Worm (Caenorhabditis elegans) whole organism, young adult: Measurements from ENCODE around the gene Y69A2AR.28.

Experiments used
- B0261.1 ChIP-seq: sonication (generic microtip); optimal IDR thresholded peaks from 2 replicates; lab custom pipeline; 2016; ENCODE audit warnings: mild to moderate bottlenecking, missing genetic modification characterization, moderate library complexity, missing compliant biosample characterization
- B0336.3 ChIP-seq: fragments of 200-800 bp; sonication (Bioruptor generic); IDR thresholded peaks from 2 replicates; pipeline ENCODE4 v1.3.6; 2022; ENCODE audit warnings: missing genetic modification characterization, missing compliant biosample characterization
- D2030.7 ChIP-seq: fragments of 200-800 bp; sonication (Bioruptor generic); IDR thresholded peaks from 2 replicates; pipeline ENCODE4 v1.3.6; 2022; ENCODE audit warnings: missing genetic modification reagents, missing genetic modification characterization, missing compliant biosample characterization
- F10E7.11 ChIP-seq: sonication (generic microtip); optimal IDR thresholded peaks from 2 replicates; lab custom pipeline; 2017; ENCODE audit warnings: mild to moderate bottlenecking, missing genetic modification characterization, moderate library complexity, missing compliant biosample characterization
- F23B12.7 ChIP-seq: sonication (generic microtip); optimal IDR thresholded peaks from 2 replicates; lab custom pipeline; 2017; ENCODE audit warnings: missing genetic modification characterization, mild to moderate bottlenecking, missing compliant biosample characterization, antibody characterized with exemption, moderate library complexity; ENCODE audit not compliant: insufficient read depth
- F55B11.4 ChIP-seq: sonication (generic microtip); optimal IDR thresholded peaks from 2 replicates; lab custom pipeline; 2016; ENCODE audit warnings: missing compliant biosample characterization, missing genetic modification characterization, borderline replicate concordance; ENCODE audit not compliant: insufficient read depth
- K11D2.4 ChIP-seq: fragments of 200-800 bp; sonication (Bioruptor generic); IDR thresholded peaks from 2 replicates; pipeline ENCODE4 v1.3.6; 2022; ENCODE audit warnings: missing genetic modification reagents, missing genetic modification characterization, missing compliant biosample characterization
- K12H6.12 ChIP-seq: fragments of 200-800 bp; sonication (Bioruptor generic); optimal IDR thresholded peaks from 2 replicates; lab custom pipeline; 2018; ENCODE audit warnings: mild to moderate bottlenecking, missing genetic modification characterization, missing compliant biosample characterization
- Y53F4B.3 ChIP-seq: fragments of 200-800 bp; sonication (Bioruptor generic); IDR thresholded peaks from 2 replicates; pipeline ENCODE4 v1.3.6; 2022; ENCODE audit warnings: missing genetic modification reagents, missing genetic modification characterization, missing compliant biosample characterization
- Y53G8AR.9 ChIP-seq: fragments of 200-800 bp; sonication (Bioruptor generic); conservative IDR thresholded peaks from 2 replicates; pipeline ENCODE4 v1.3.6; 2022; ENCODE audit warnings: missing genetic modification reagents, missing genetic modification characterization, missing compliant biosample characterization
- Y67H2A.10 ChIP-seq: fragments of 200-800 bp; sonication (Bioruptor generic); conservative IDR thresholded peaks from 2 replicates; pipeline ENCODE4 v1.3.6; 2022; ENCODE audit warnings: missing genetic modification reagents, missing genetic modification characterization, missing compliant biosample characterization
- athp-1 ChIP-seq: sonication (generic microtip); optimal IDR thresholded peaks from 2 replicates; lab custom pipeline; 2017; ENCODE audit warnings: mild to moderate bottlenecking, missing genetic modification characterization, missing compliant biosample characterization
- cebp-1 ChIP-seq, 2 experiments: fragments of 200-800 bp in 1 of 2; sonication (Bioruptor generic) in 1 of 2; sonication (generic microtip) in 1 of 2; IDR thresholded peaks in 1 of 2; optimal IDR thresholded peaks in 1 of 2; 2 replicates each; pipeline versions ENCODE4 v1.3.6 to Lab custom; 2017 to 2022; ENCODE audit warnings: missing compliant biosample characterization in 2 of 2, missing genetic modification characterization in 2 of 2, mild to moderate bottlenecking in 1 of 2, missing genetic modification reagents in 1 of 2, moderate library complexity in 1 of 2
- ceh-79 ChIP-seq: sonication (generic microtip); optimal IDR thresholded peaks from 2 replicates; lab custom pipeline; 2017; ENCODE audit warnings: mild to moderate bottlenecking, missing genetic modification characterization, missing compliant biosample characterization
- chd-7 ChIP-seq: sonication (generic microtip); optimal IDR thresholded peaks from 2 replicates; lab custom pipeline; 2016; ENCODE audit warnings: mild to moderate bottlenecking, missing genetic modification characterization, moderate library complexity, missing compliant biosample characterization
- die-1 ChIP-seq: sonication (generic microtip); optimal IDR thresholded peaks from 2 replicates; lab custom pipeline; 2016; ENCODE audit warnings: missing genotype, mild to moderate bottlenecking, missing genetic modification characterization, missing compliant biosample characterization
- dpl-1 ChIP-seq: fragments of 150-350 bp; optimal IDR thresholded peaks from 2 replicates; lab custom pipeline; 2014; ENCODE audit warnings: missing biosample characterization, missing genetic modification reagents, missing genetic modification characterization
- hlh-12 ChIP-seq: sonication (generic microtip); optimal IDR thresholded peaks from 2 replicates; lab custom pipeline; 2016; ENCODE audit warnings: missing genetic modification characterization, missing compliant biosample characterization
- hlh-26 ChIP-seq: fragments of 200-800 bp; sonication (Bioruptor generic); conservative IDR thresholded peaks from 2 replicates; pipeline ENCODE4 v1.3.6; 2022; ENCODE audit warnings: missing genetic modification reagents, missing genetic modification characterization, missing compliant biosample characterization
- hmg-1.2 ChIP-seq: fragments of 200-800 bp; sonication (Bioruptor generic); IDR thresholded peaks from 2 replicates; pipeline ENCODE4 v1.3.6; 2022; ENCODE audit warnings: missing genetic modification reagents, missing genetic modification characterization, missing compliant biosample characterization
- hsf-1 ChIP-seq: fragments of 200-800 bp; sonication (Bioruptor generic); IDR thresholded peaks from 2 replicates; pipeline ENCODE4 v1.3.6; 2022; ENCODE audit warnings: missing genetic modification reagents, missing genetic modification characterization, missing compliant biosample characterization
- let-526 ChIP-seq: fragments of 200-800 bp; sonication (Bioruptor generic); IDR thresholded peaks from 2 replicates; pipeline ENCODE4 v1.3.6; 2022; ENCODE audit warnings: missing genetic modification reagents, missing genetic modification characterization, missing compliant biosample characterization
- lin-26 ChIP-seq: fragments of 200-800 bp; sonication (Bioruptor generic); IDR thresholded peaks from 2 replicates; pipeline ENCODE4 v1.3.6; 2022; ENCODE audit warnings: missing genetic modification reagents, missing genetic modification characterization, missing compliant biosample characterization
- lin-35 ChIP-seq, 3 experiments: fragments of 150-350 bp in 2 of 3; sonication (generic microtip) in 1 of 3; optimal IDR thresholded peaks; 2 replicates each; lab custom pipeline; 2014 to 2018; ENCODE audit warnings: missing biosample characterization in 3 of 3, missing genetic modification characterization in 3 of 3, missing genetic modification reagents in 3 of 3
- lin-54 ChIP-seq: fragments of 200-800 bp; sonication (Bioruptor generic); optimal IDR thresholded peaks from 2 replicates; lab custom pipeline; 2018; ENCODE audit warnings: mild to moderate bottlenecking, missing genetic modification characterization, missing compliant biosample characterization
- lir-1 ChIP-seq: fragments of 200-800 bp; sonication (Bioruptor generic); conservative IDR thresholded peaks from 2 replicates; pipeline ENCODE4 v1.3.6; 2022; ENCODE audit warnings: missing genetic modification reagents, missing genetic modification characterization, missing compliant biosample characterization
- madf-3 ChIP-seq: fragments of 200-800 bp; sonication (Bioruptor generic); IDR thresholded peaks from 2 replicates; pipeline ENCODE4 v1.3.6; 2022; ENCODE audit warnings: missing genetic modification reagents, missing genetic modification characterization, missing compliant biosample characterization
- madf-6 ChIP-seq: fragments of 200-800 bp; sonication (Bioruptor generic); IDR thresholded peaks from 2 replicates; pipeline ENCODE4 v1.3.6; 2022; ENCODE audit warnings: missing genetic modification reagents, missing genetic modification characterization, missing compliant biosample characterization
- mes-4 ChIP-seq: sonication (generic microtip); optimal IDR thresholded peaks from 2 replicates; lab custom pipeline; 2016; ENCODE audit warnings: missing genotype, missing genetic modification characterization, missing compliant biosample characterization
- nhr-120 ChIP-seq: fragments of 200-800 bp; sonication (Bioruptor generic); IDR thresholded peaks from 2 replicates; pipeline ENCODE4 v1.3.6; 2022; ENCODE audit warnings: missing genetic modification characterization, missing compliant biosample characterization
- nhr-27 ChIP-seq: fragments of 200-800 bp; sonication (Bioruptor generic); optimal IDR thresholded peaks from 2 replicates; lab custom pipeline; 2018; ENCODE audit warnings: mild to moderate bottlenecking, missing genetic modification characterization, moderate library complexity, missing compliant biosample characterization
- rec-8 ChIP-seq, 2 experiments: sonication (generic microtip); optimal IDR thresholded peaks; 2 replicates each; lab custom pipeline; 2016; ENCODE audit warnings: mild to moderate bottlenecking in 2 of 2, missing genetic modification characterization in 2 of 2, missing genetic modification reagents in 2 of 2, missing genotype in 2 of 2, missing biosample characterization in 1 of 2, missing compliant biosample characterization in 1 of 2, moderate library complexity in 1 of 2
- repo-1 ChIP-seq: sonication (generic microtip); optimal IDR thresholded peaks from 2 replicates; lab custom pipeline; 2017; ENCODE audit warnings: mild to moderate bottlenecking, missing genetic modification characterization, missing compliant biosample characterization
- rpc-1 ChIP-seq, 2 experiments: fragments of 150-350 bp in 1 of 2; sonication (generic microtip) in 1 of 2; optimal IDR thresholded peaks; 2 replicates each; lab custom pipeline; 2014 to 2018; ENCODE audit warnings: missing biosample characterization in 1 of 2, missing genetic modification characterization in 1 of 2, missing genetic modification reagents in 1 of 2, missing genotype in 1 of 2
- snpc-1.1 ChIP-seq: sonication (generic microtip); optimal IDR thresholded peaks from 2 replicates; lab custom pipeline; 2017; ENCODE audit warnings: missing genetic modification characterization, mild to moderate bottlenecking, missing compliant biosample characterization, antibody characterized with exemption, moderate library complexity, missing genotype, missing genetic modification reagents; ENCODE audit not compliant: insufficient read depth
- snpc-3.4 ChIP-seq: sonication (generic microtip); optimal IDR thresholded peaks from 2 replicates; lab custom pipeline; 2017; ENCODE audit warnings: missing genetic modification characterization, mild to moderate bottlenecking, missing compliant biosample characterization, antibody characterized with exemption, moderate library complexity, missing genotype, missing genetic modification reagents
- snpc-4 ChIP-seq, 5 experiments: fragments of 150-350 bp in 1 of 5; sonication (generic microtip) in 4 of 5; optimal IDR thresholded peaks; 2 replicates each; lab custom pipeline; 2014 to 2018; ENCODE audit warnings: missing genetic modification characterization in 5 of 5, missing biosample characterization in 3 of 5, antibody characterized with exemption in 2 of 5, mild to moderate bottlenecking in 2 of 5, missing compliant biosample characterization in 2 of 5, missing genotype in 2 of 5, moderate library complexity in 2 of 5, missing genetic modification reagents in 1 of 5
- sptf-2 ChIP-seq: fragments of 200-800 bp; sonication (Bioruptor generic); optimal IDR thresholded peaks from 2 replicates; lab custom pipeline; 2018; ENCODE audit warnings: mild to moderate bottlenecking, missing genetic modification characterization, missing compliant biosample characterization
- xnd-1 ChIP-seq: sonication (generic microtip); optimal IDR thresholded peaks from 2 replicates; lab custom pipeline; 2016; ENCODE audit warnings: missing genotype, missing genetic modification reagents, missing genetic modification characterization, missing compliant biosample characterization
- zfh-2 ChIP-seq: fragments of 200-800 bp; sonication (Bioruptor generic); conservative IDR thresholded peaks from 2 replicates; pipeline ENCODE4 v1.3.6; 2022; ENCODE audit warnings: missing genetic modification reagents, missing genetic modification characterization, missing compliant biosample characterization
- ztf-18 ChIP-seq: sonication (generic microtip); optimal IDR thresholded peaks from 2 replicates; lab custom pipeline; 2016; ENCODE audit warnings: missing genotype, mild to moderate bottlenecking, missing genetic modification characterization, missing compliant biosample characterization
- ztf-22 ChIP-seq: fragments of 200-800 bp; sonication (Bioruptor generic); optimal IDR thresholded peaks from 2 replicates; lab custom pipeline; 2018; ENCODE audit warnings: mild to moderate bottlenecking, missing genetic modification characterization, moderate library complexity, missing compliant biosample characterization
- ztf-26 ChIP-seq: sonication (generic microtip); optimal IDR thresholded peaks from 2 replicates; lab custom pipeline; 2017; ENCODE audit warnings: missing genetic modification characterization, missing compliant biosample characterization
- ztf-6 ChIP-seq: fragments of 200-800 bp; sonication (Bioruptor generic); IDR thresholded peaks from 2 replicates; pipeline ENCODE4 v1.3.6; 2022; ENCODE audit warnings: missing genetic modification reagents, missing genetic modification characterization, missing compliant biosample characterization

Y69A2AR.28 gene

DNA sequence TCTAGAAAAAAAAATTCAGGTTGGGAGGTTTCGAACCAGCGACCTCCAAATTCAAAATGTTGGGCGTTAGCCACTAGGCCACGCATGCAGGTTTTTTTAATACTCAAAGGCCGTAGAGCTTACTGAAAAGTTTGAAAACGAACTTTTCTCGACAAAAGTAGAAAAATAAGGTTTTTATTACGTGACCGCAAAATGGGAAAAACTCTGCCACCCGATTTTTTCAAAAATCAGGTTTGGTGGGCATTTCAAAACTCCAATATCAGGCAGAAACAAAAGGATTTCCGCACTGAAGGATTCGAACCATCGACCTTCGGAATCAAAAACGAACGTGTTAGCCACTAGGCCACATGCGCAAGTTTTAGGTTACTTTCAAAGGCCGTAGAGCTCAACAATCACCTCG is 45.9 kb upstream of the Y69A2AR.28 start (continued):
- TF ChIP-seq ceh-79 (tag; lab: Kevin White, UChicago) (peak; percentile 49), madf-3 (GFP tag; lab: Robert Waterston, UW) (peak; percentile 34; the same call in 1 of the 2 replicates), die-1 (tag; lab: Kevin White, UChicago) (peak; percentile 65), chd-7 (peak; percentile 42), xnd-1 (tag; lab: Kevin White, UChicago) (peak; percentile 7), B0336.3 (GFP tag; lab: Robert Waterston, UW) (peak; percentile 14; the same call in 1 of the 2 replicates), ztf-22 (GFP tag; lab: Kevin White, UChicago) (no peak), snpc-3.4 (tag; lab: Kevin White, UChicago) (peak; percentile 82), repo-1 (tag; lab: Kevin White, UChicago) (peak; percentile 41), lin-35 (GFP tag; optimal IDR thresholded peaks at IDR 0.05; lab: Kevin White, UChicago) (peak in 1 of 3 experiments; percentile 39), hlh-12 (tag; lab: Kevin White, UChicago) (no peak), ztf-18 (peak; percentile 74), Y67H2A.10 (GFP tag; lab: Robert Waterston, UW) (no peak), K12H6.12 (tag; lab: Kevin White, UChicago) (no peak), nhr-120 (GFP tag; lab: Robert Waterston, UW) (no peak), athp-1 (tag; lab: Kevin White, UChicago) (peak; percentile 32)

ce11 chrIV:2657307-2657706 is 44.4 kb upstream of the Y69A2AR.28 start:
- no peak for TF ChIP-seq F55B11.4
- no peak for TF ChIP-seq hlh-26 (GFP tag; lab: Robert Waterston, UW)
- TF ChIP-seq let-526 (GFP tag; lab: Robert Waterston, UW) = no peak
- TF ChIP-seq F10E7.11 (tag; lab: Kevin White, UChicago) = no peak
- TF ChIP-seq dpl-1 (GFP tag; lab: Kevin White, UChicago) = no peak
- no peak for TF ChIP-seq lin-35 (GFP tag; optimal IDR thresholded peaks at IDR 0.05; lab: Kevin White, UChicago)
- TF ChIP-seq rec-8 (tag; optimal IDR thresholded peaks at IDR 0.05; lab: Kevin White, UChicago) = peak; percentile 66 to 90
- TF ChIP-seq sptf-2 = peak; percentile 42
- TF ChIP-seq lin-54 (GFP tag; lab: Kevin White, UChicago) = peak; percentile 52
- peak; percentile 46 for TF ChIP-seq chd-7
- peak; percentile 23 for TF ChIP-seq snpc-4 (GFP tag; optimal IDR thresholded peaks at IDR 0.05; lab: Kevin White, UChicago)
- peak in 3 of 4 experiments; percentile 11 to 37 (median 15) for TF ChIP-seq snpc-4 (tag; optimal IDR thresholded peaks at IDR 0.05; lab: Kevin White, UChicago)
- peak; percentile 67 for TF ChIP-seq madf-6 (GFP tag; lab: Robert Waterston, UW)
- TF ChIP-seq Y53F4B.3 (GFP tag; lab: Robert Waterston, UW) = no peak
- no peak for TF ChIP-seq nhr-27 (tag; lab: Kevin White, UChicago)
- TF ChIP-seq hsf-1 (GFP tag; lab: Robert Waterston, UW) = 0 out of 2 replicates have a peak, but pooled peaks have one; percentile 46
- no peak for TF ChIP-seq zfh-2 (GFP tag; lab: Robert Waterston, UW)
- peak; percentile 87 for TF ChIP-seq B0261.1 (tag; lab: Kevin White, UChicago)
- TF ChIP-seq ztf-26 (tag; lab: Kevin White, UChicago) = no peak
- no peak for TF ChIP-seq cebp-1 (GFP tag; IDR thresholded peaks at IDR 0.05; lab: Robert Waterston, UW)
- TF ChIP-seq cebp-1 (tag; optimal IDR thresholded peaks at IDR 0.05; lab: Kevin White, UChicago) = peak; percentile 51
- peak; percentile 16 for TF ChIP-seq mes-4 (tag; lab: Kevin White, UChicago)
- no peak for TF ChIP-seq snpc-1.1 (tag; lab: Kevin White, UChicago)
- TF ChIP-seq F23B12.7 = no peak
- peak; percentile 92 for TF ChIP-seq lin-26 (GFP tag; lab: Robert Waterston, UW)
- TF ChIP-seq K11D2.4 (GFP tag; lab: Robert Waterston, UW) = no peak
- TF ChIP-seq hmg-1.2 = peak; percentile 53
- peak; percentile 64 for TF ChIP-seq ztf-18
- no peak for TF ChIP-seq lir-1 (GFP tag; lab: Robert Waterston, UW)
- peak; percentile 76 for TF ChIP-seq rpc-1 (optimal IDR thresholded peaks at IDR 0.05; lab: Kevin White, UChicago)
- TF ChIP-seq rpc-1 (tag; optimal IDR thresholded peaks at IDR 0.05; lab: Kevin White, UChicago) = peak; percentile 86
- TF ChIP-seq D2030.7 (GFP tag; lab: Robert Waterston, UW) = peak; percentile 66
- no peak for TF ChIP-seq ztf-6 (GFP tag; lab: Robert Waterston, UW)
- 0 out of 2 replicates have a peak, but pooled peaks have one; percentile 22 for TF ChIP-seq Y53G8AR.9 (GFP tag; lab: Robert Waterston, UW)
